Worm (Caenorhabditis elegans): ENCODE measurements around the gene fbxb-45.

ce11 chrII:1046937-1047336 is 3.1 kb upstream of the fbxb-45 start:
- TF ChIP-seq ztf-4 (tag; optimal IDR thresholded peaks at IDR 0.05) (no peak), tbx-2 (tag; optimal IDR thresholded peaks at IDR 0.05) (no peak), ztf-11 (tag; optimal IDR thresholded peaks at IDR 0.05) (no peak), nhr-20 (tag; optimal IDR thresholded peaks at IDR 0.05) (no peak), dsc-1 (tag; optimal IDR thresholded peaks at IDR 0.05) (no peak), unc-130 (tag; optimal IDR thresholded peaks at IDR 0.05) (no peak)

All from whole organism, L1 larva.